Worm (Caenorhabditis elegans) whole organism, L4 larva: ENCODE results near the gene T01C8.2.

Experiments used
- F44E2.7 ChIP-seq: fragments of 200-800 bp; sonication (Bioruptor generic); IDR thresholded peaks from 2 replicates; pipeline ENCODE4 v2.1.2; 2022; ENCODE audit warnings: missing genetic modification characterization, missing compliant biosample characterization
- F49E8.2 ChIP-seq: sonication (generic microtip); optimal IDR thresholded peaks from 2 replicates; lab custom pipeline; 2016; ENCODE audit warnings: missing compliant biosample characterization, mild to moderate bottlenecking, missing genetic modification characterization, borderline replicate concordance
- T20F7.1 ChIP-seq: fragments of 200-800 bp; sonication (Bioruptor generic); optimal IDR thresholded peaks from 2 replicates; lab custom pipeline; 2018; ENCODE audit warnings: mild to moderate bottlenecking, missing genetic modification characterization, missing compliant biosample characterization
- T26A8.4 ChIP-seq: fragments of 200-800 bp; sonication (Bioruptor generic); IDR thresholded peaks from 2 replicates; pipeline ENCODE4 v1.3.6; 2022; ENCODE audit warnings: missing genetic modification characterization, missing compliant biosample characterization
- Y105C5A.15 ChIP-seq: fragments of 200-800 bp; sonication (Bioruptor generic); IDR thresholded peaks from 2 replicates; pipeline ENCODE4 v1.3.6; 2022; ENCODE audit warnings: missing genetic modification characterization, missing compliant biosample characterization
- Y75B8A.6 ChIP-seq: fragments of 200-800 bp; sonication (Bioruptor generic); IDR thresholded peaks from 2 replicates; pipeline ENCODE4 v1.3.6; 2022; ENCODE audit warnings: missing genetic modification reagents, missing genetic modification characterization, missing compliant biosample characterization
- aha-1 ChIP-seq: fragments of 150-350 bp; peaks from one replicate; lab custom pipeline; 2014; ENCODE audit warnings: missing biosample characterization, missing genetic modification characterization
- aly-2 ChIP-seq: sonication (generic microtip); optimal IDR thresholded peaks from 2 replicates; lab custom pipeline; 2018; ENCODE audit warnings: missing biosample characterization, missing genetic modification characterization
- ceh-28 ChIP-seq: fragments of 150-350 bp; optimal IDR thresholded peaks from 2 replicates; lab custom pipeline; 2014; ENCODE audit warnings: missing biosample characterization, missing genetic modification reagents, missing genetic modification characterization
- ceh-32 ChIP-seq: sonication (generic microtip); optimal IDR thresholded peaks from 2 replicates; lab custom pipeline; 2016; ENCODE audit warnings: mild to moderate bottlenecking, missing genetic modification characterization, missing compliant biosample characterization; ENCODE audit not compliant: poor library complexity
- ceh-44 ChIP-seq: fragments of 200-800 bp; sonication (Bioruptor generic); IDR thresholded peaks from 2 replicates; pipeline ENCODE4 v1.3.6; 2022; ENCODE audit warnings: missing genetic modification reagents, missing genetic modification characterization, missing compliant biosample characterization
- ces-1 ChIP-seq: fragments of 150-350 bp; sonication (generic microtip); optimal IDR thresholded peaks from 4 replicates; lab custom pipeline; 2014; ENCODE audit warnings: missing biosample characterization, missing genetic modification reagents, missing genetic modification characterization
- ctbp-1 ChIP-seq: fragments of 200-800 bp; sonication (Bioruptor generic); IDR thresholded peaks from 2 replicates; pipeline ENCODE4 v1.3.6; 2022; ENCODE audit warnings: missing genetic modification reagents, missing genetic modification characterization, missing compliant biosample characterization
- daf-16 ChIP-seq, 3 experiments: sonication (generic microtip); optimal IDR thresholded peaks; 2 replicates each; lab custom pipeline; 2016 to 2017; ENCODE audit warnings: missing genetic modification characterization in 3 of 3, missing genetic modification reagents in 3 of 3, mild to moderate bottlenecking in 2 of 3, missing compliant biosample characterization in 2 of 3, missing biosample characterization in 1 of 3, moderate library complexity in 1 of 3
- dmd-6 ChIP-seq: fragments of 200-800 bp; sonication (Bioruptor generic); IDR thresholded peaks from 2 replicates; pipeline ENCODE4 v1.3.6; 2022; ENCODE audit warnings: missing genetic modification reagents, missing genetic modification characterization, missing compliant biosample characterization
- dmd-8 ChIP-seq: fragments of 200-800 bp; sonication (Bioruptor generic); IDR thresholded peaks from 2 replicates; pipeline ENCODE4 v1.3.6; 2022; ENCODE audit warnings: missing genetic modification characterization, missing compliant biosample characterization
- duxl-1 ChIP-seq: sonication (generic microtip); optimal IDR thresholded peaks from 2 replicates; lab custom pipeline; 2016; ENCODE audit warnings: mild to moderate bottlenecking, missing genetic modification characterization, moderate library complexity, missing compliant biosample characterization; ENCODE audit not compliant: poor library complexity
- fkh-10 ChIP-seq: fragments of 150-350 bp; optimal IDR thresholded peaks from 2 replicates; lab custom pipeline; 2014; ENCODE audit warnings: missing biosample characterization, missing genetic modification reagents, missing genetic modification characterization
- gei-8 ChIP-seq: fragments of 200-800 bp; sonication (Bioruptor generic); optimal IDR thresholded peaks from 2 replicates; lab custom pipeline; 2018; ENCODE audit warnings: mild to moderate bottlenecking, missing genetic modification characterization, missing compliant biosample characterization
- hif-1 ChIP-seq, 2 experiments: sonication (generic microtip); optimal IDR thresholded peaks; 2 replicates each; lab custom pipeline; 2016 to 2017; ENCODE audit warnings: missing compliant biosample characterization in 2 of 2, missing genetic modification characterization in 2 of 2, missing genetic modification reagents in 2 of 2, missing genotype in 2 of 2, mild to moderate bottlenecking in 1 of 2
- hlh-11 ChIP-seq: fragments of 200-800 bp; sonication (Bioruptor generic); optimal IDR thresholded peaks from 2 replicates; lab custom pipeline; 2018; ENCODE audit warnings: mild to moderate bottlenecking, missing genetic modification characterization, missing compliant biosample characterization
- hlh-30 ChIP-seq: sonication (generic microtip); optimal IDR thresholded peaks from 2 replicates; lab custom pipeline; 2017; ENCODE audit warnings: antibody characterized with exemption, mild to moderate bottlenecking, missing genetic modification characterization, missing compliant biosample characterization; ENCODE audit not compliant: insufficient read depth
- jun-1 ChIP-seq: fragments of 150-350 bp; optimal IDR thresholded peaks from 2 replicates; lab custom pipeline; 2014; ENCODE audit warnings: missing biosample characterization, missing genetic modification reagents, missing genetic modification characterization
- lim-7 ChIP-seq: fragments of 200-800 bp; sonication (Bioruptor generic); IDR thresholded peaks from 2 replicates; pipeline ENCODE4 v1.3.6; 2022; ENCODE audit warnings: missing genetic modification characterization, missing compliant biosample characterization
- lin-29 ChIP-seq: fragments of 200-800 bp; sonication (Bioruptor generic); IDR thresholded peaks from 2 replicates; pipeline ENCODE4 v1.3.6; 2022; ENCODE audit warnings: missing genetic modification reagents, missing genetic modification characterization, missing compliant biosample characterization
- lin-39 ChIP-seq: fragments of 150-350 bp; optimal IDR thresholded peaks from 2 replicates; lab custom pipeline; 2014; ENCODE audit warnings: missing biosample characterization, missing genetic modification reagents, missing genetic modification characterization
- mxl-2 ChIP-seq: fragments of 200-800 bp; sonication (Bioruptor generic); conservative IDR thresholded peaks from 2 replicates; pipeline ENCODE4 v1.3.6; 2022; ENCODE audit warnings: missing genetic modification reagents, missing genetic modification characterization, missing compliant biosample characterization
- nhr-102 ChIP-seq: sonication (generic microtip); optimal IDR thresholded peaks from 2 replicates; lab custom pipeline; 2016; ENCODE audit warnings: mild to moderate bottlenecking, missing genetic modification characterization, moderate library complexity, missing compliant biosample characterization
- nhr-11 ChIP-seq: fragments of 150-350 bp; optimal IDR thresholded peaks from 2 replicates; lab custom pipeline; 2014; ENCODE audit warnings: missing biosample characterization, missing genetic modification characterization
- nhr-77 ChIP-seq: fragments of 150-350 bp; optimal IDR thresholded peaks from 2 replicates; lab custom pipeline; 2014; ENCODE audit warnings: missing biosample characterization, missing genetic modification characterization
- saeg-2 ChIP-seq: fragments of 200-800 bp; sonication (Bioruptor generic); IDR thresholded peaks from 2 replicates; pipeline ENCODE4 v1.3.6; 2022; ENCODE audit warnings: missing genetic modification reagents, missing genetic modification characterization, missing compliant biosample characterization
- spr-3 ChIP-seq: fragments of 200-800 bp; sonication (Bioruptor generic); optimal IDR thresholded peaks from 2 replicates; lab custom pipeline; 2018; ENCODE audit warnings: mild to moderate bottlenecking, missing genetic modification characterization, missing compliant biosample characterization
- unc-62 ChIP-seq, 3 experiments: fragments of 150-350 bp in 1 of 3; sonication (generic microtip); optimal IDR thresholded peaks in 2 of 3; peaks in 1 of 3; 1 replicate in 1 of 3; 2 replicates in 2 of 3; lab custom pipeline; 2014 to 2017; ENCODE audit warnings: missing biosample characterization in 3 of 3, missing genetic modification characterization in 3 of 3, missing genetic modification reagents in 3 of 3, missing genotype in 1 of 3
- zag-1 ChIP-seq: fragments of 150-350 bp; optimal IDR thresholded peaks from 2 replicates; lab custom pipeline; 2014; ENCODE audit warnings: missing biosample characterization, missing genetic modification characterization
- zip-2 ChIP-seq: fragments of 150-350 bp; optimal IDR thresholded peaks from 2 replicates; lab custom pipeline; 2014; ENCODE audit warnings: missing biosample characterization, missing genetic modification characterization
- ztf-11 ChIP-seq: fragments of 150-350 bp; optimal IDR thresholded peaks from 2 replicates; lab custom pipeline; 2014; ENCODE audit warnings: missing biosample characterization, missing genetic modification characterization

T01C8.2 gene

DNA sequence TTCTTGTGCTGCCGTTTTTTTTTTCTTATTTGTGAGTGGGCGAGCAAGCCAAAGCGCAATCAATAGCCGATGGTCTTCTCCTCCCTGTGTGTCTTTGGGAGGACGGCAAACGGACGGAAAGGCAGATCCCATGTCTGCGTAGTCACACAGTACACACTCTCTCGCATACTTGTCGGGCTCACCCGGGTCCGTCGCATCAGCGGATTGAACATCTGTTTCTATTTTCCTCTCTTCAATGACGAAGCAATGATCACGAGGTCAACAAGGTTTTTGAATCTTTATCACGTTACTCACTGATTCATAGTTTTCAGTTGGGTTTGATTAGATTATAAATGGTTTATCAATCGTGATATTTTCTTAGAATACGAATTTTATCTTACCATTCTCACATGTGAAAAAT, 29.3 kb downstream of the T01C8.2 start:
- TF ChIP-seq nhr-11 = peak; percentile 3
- TF ChIP-seq Y75B8A.6 (GFP tag; lab: Robert Waterston, UW) = no peak
- TF ChIP-seq Y105C5A.15 (GFP tag; lab: Robert Waterston, UW) = no peak
- peak; percentile 66 for TF ChIP-seq hlh-30 (tag; lab: Kevin White, UChicago)
- TF ChIP-seq mxl-2 (GFP tag; lab: Robert Waterston, UW) = no peak
- TF ChIP-seq hlh-11 (tag; lab: Kevin White, UChicago) = peak; percentile 81
- TF ChIP-seq nhr-77 (tag; lab: Kevin White, UChicago) = no peak
- peak in 1 of 2 experiments; percentile 66 for TF ChIP-seq unc-62 (GFP tag; optimal IDR thresholded peaks at IDR 0.05 in 1 of 2; lab: Kevin White, UChicago)
- no peak for TF ChIP-seq unc-62 (tag; optimal IDR thresholded peaks at IDR 0.05; lab: Kevin White, UChicago)
- 0 out of 2 replicates have a peak, but pooled peaks have one; percentile 17 for TF ChIP-seq ctbp-1 (GFP tag; lab: Robert Waterston, UW)
- peak in 1 of 2 experiments; percentile 74 for TF ChIP-seq daf-16 (GFP tag; optimal IDR thresholded peaks at IDR 0.05; lab: Kevin White, UChicago)
- TF ChIP-seq daf-16 (tag; optimal IDR thresholded peaks at IDR 0.05; lab: Kevin White, UChicago) = no peak
- no peak for TF ChIP-seq duxl-1 (tag; lab: Kevin White, UChicago)
- no peak for TF ChIP-seq ceh-28 (tag; lab: Kevin White, UChicago)
- TF ChIP-seq lim-7 (GFP tag; lab: Robert Waterston, UW) = no peak
- TF ChIP-seq dmd-8 = no peak
- peak in 1 of 2 experiments; percentile 10 for TF ChIP-seq hif-1 (tag; optimal IDR thresholded peaks at IDR 0.05; lab: Kevin White, UChicago)

DNA sequence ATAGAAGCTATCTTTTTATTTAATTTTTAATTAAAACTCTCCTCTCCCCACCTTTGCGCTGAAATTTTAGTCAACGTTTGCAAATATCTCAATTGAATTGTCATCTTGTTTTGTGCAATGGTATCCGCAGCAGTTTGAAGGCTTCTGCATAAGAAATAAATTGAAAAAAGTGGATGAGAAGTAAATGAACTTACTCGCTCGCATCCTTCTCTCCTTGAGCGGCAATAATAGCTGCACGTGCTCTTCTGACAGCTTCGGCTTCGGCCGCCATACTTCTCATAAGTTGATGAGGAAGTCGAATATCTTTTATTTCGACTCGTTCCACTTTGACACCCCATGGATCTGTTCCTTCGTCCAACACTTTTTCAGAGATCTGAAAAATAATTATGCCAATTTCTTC, 30.6 kb downstream of the T01C8.2 start:
- TF ChIP-seq zag-1 (tag; lab: Kevin White, UChicago) (no peak), ztf-11 (no peak), fkh-10 (peak; percentile 68), ces-1 (peak; percentile 32), F49E8.2 (no peak)

ce11 chrX:16818271-16818670, 32.0 kb downstream of the T01C8.2 start:
- TF ChIP-seq gei-8 (GFP tag; lab: Kevin White, UChicago) (no peak), lin-29 (no peak), ceh-44 (GFP tag; lab: Robert Waterston, UW) (no peak), T20F7.1 (GFP tag; lab: Kevin White, UChicago) (no peak), aha-1 (tag; lab: Kevin White, UChicago) (peak; percentile 52), jun-1 (tag; lab: Kevin White, UChicago) (no peak), saeg-2 (GFP tag; lab: Robert Waterston, UW) (no peak)

ce11 chrX:16821533-16821932, 35.3 kb downstream of the T01C8.2 start:
- TF ChIP-seq ceh-32 (no peak), spr-3 (GFP tag; lab: Kevin White, UChicago) (no peak), duxl-1 (tag; lab: Kevin White, UChicago) (no peak), unc-62 (GFP tag; optimal IDR thresholded peaks at IDR 0.05 in 1 of 2; lab: Kevin White, UChicago) (peak in 1 of 2 experiments; percentile 91), unc-62 (tag; optimal IDR thresholded peaks at IDR 0.05; lab: Kevin White, UChicago) (no peak), T26A8.4 (GFP tag; lab: Robert Waterston, UW) (no peak)

ce11 chrX:16825358-16825757, 39.1 kb downstream of the T01C8.2 start, which contains the start of gene sto-5:
sto-5 (minus strand) TSS chrX:16825458.
- no peak for TF ChIP-seq F44E2.7 (GFP tag; lab: Robert Waterston, UW)
- no peak for TF ChIP-seq lin-39 (tag; lab: Kevin White, UChicago)
- no peak for TF ChIP-seq dmd-6 (GFP tag; lab: Robert Waterston, UW)
- no peak for TF ChIP-seq zip-2 (tag; lab: Kevin White, UChicago)
- TF ChIP-seq T26A8.4 (GFP tag; lab: Robert Waterston, UW) = no peak
- no peak for TF ChIP-seq aha-1 (tag; lab: Kevin White, UChicago)
- TF ChIP-seq aly-2 = no peak
- no peak for TF ChIP-seq nhr-102 (tag; lab: Kevin White, UChicago)
- TF ChIP-seq Y105C5A.15 (GFP tag; lab: Robert Waterston, UW) = no peak
